Fruit fly (Drosophila melanogaster): ENCODE measurements around the gene CG13284.

dm6 chr2L:16868897-16869324 lies 20.4 kb upstream of the CG13284 start:
- TF ChIP-seq Myc (optimal IDR thresholded peaks at IDR 0.05), result no peak
- no peak for TF ChIP-seq ttk (optimal IDR thresholded peaks at IDR 0.05)
- no peak for TF ChIP-seq psq (optimal IDR thresholded peaks at IDR 0.05)

All from Kc167 (cell line).